Fruit fly (Drosophila melanogaster) whole organism, adult: Measurements from ENCODE around the gene CG13255.

Experiments
- CG11617 ChIP-seq: fragments of 200-800 bp; sonication (Bioruptor generic); optimal IDR thresholded peaks from 2 replicates; lab custom pipeline; 2017; ENCODE audit warnings: mild to moderate bottlenecking, missing biosample characterization, missing genetic modification reagents, missing genetic modification characterization
- CG12768 ChIP-seq: fragments of 200-800 bp; sonication (Bioruptor generic); optimal IDR thresholded peaks from 2 replicates; lab custom pipeline; 2017; ENCODE audit warnings: missing biosample characterization, missing genetic modification characterization, mild to moderate bottlenecking, moderate library complexity, missing genetic modification reagents
- CG1620 ChIP-seq: fragments of 200-800 bp; sonication (Bioruptor generic); optimal IDR thresholded peaks from 2 replicates; lab custom pipeline; 2016; ENCODE audit warnings: missing biosample characterization, missing genetic modification characterization
- CG33017 ChIP-seq: fragments of 200-800 bp; sonication (Bioruptor generic); optimal IDR thresholded peaks from 2 replicates; lab custom pipeline; 2018; ENCODE audit warnings: missing biosample characterization, mild to moderate bottlenecking, missing genetic modification characterization, moderate library complexity
- CG7045 ChIP-seq: fragments of 200-800 bp; sonication (Bioruptor generic); optimal IDR thresholded peaks from 2 replicates; lab custom pipeline; 2017; ENCODE audit warnings: missing biosample characterization, mild to moderate bottlenecking, missing genetic modification characterization
- CG7101 ChIP-seq: fragments of 200-800 bp; sonication (Bioruptor generic); optimal IDR thresholded peaks from 2 replicates; lab custom pipeline; 2018; ENCODE audit warnings: missing biosample characterization, mild to moderate bottlenecking, missing genetic modification characterization, moderate library complexity
- Clk ChIP-seq: fragments of 200-800 bp; sonication (Bioruptor generic); optimal IDR thresholded peaks from 2 replicates; lab custom pipeline; 2017; ENCODE audit warnings: missing biosample characterization, missing genetic modification characterization
- Crg-1 ChIP-seq: fragments of 200-800 bp; sonication (Bioruptor generic); optimal IDR thresholded peaks from 2 replicates; lab custom pipeline; 2016; ENCODE audit warnings: missing biosample characterization, missing genetic modification characterization
- bab1 ChIP-seq: fragments of 200-800 bp; sonication (Bioruptor generic); optimal IDR thresholded peaks from 3 replicates; lab custom pipeline; 2019; ENCODE audit warnings: missing biosample characterization, mild to moderate bottlenecking, missing genetic modification characterization, moderate library complexity
- cic ChIP-seq: fragments of 200-800 bp; sonication (Bioruptor generic); optimal IDR thresholded peaks from 2 replicates; lab custom pipeline; 2017; ENCODE audit warnings: missing biosample characterization, mild to moderate bottlenecking, missing genetic modification characterization, moderate library complexity
- cnc ChIP-seq, 2 experiments: fragments of >200 bp; optimal IDR thresholded peaks; 2 replicates each; lab custom pipeline; 2017
- kay ChIP-seq: fragments of 200-800 bp; sonication (Bioruptor generic); peaks from one replicate; lab custom pipeline; 2016; ENCODE audit warnings: missing biosample characterization, missing genetic modification characterization, borderline replicate concordance
- pad ChIP-seq: fragments of 200-800 bp; sonication (Bioruptor generic); optimal IDR thresholded peaks from 3 replicates; lab custom pipeline; 2017; ENCODE audit warnings: missing biosample characterization, missing genetic modification characterization, mild to moderate bottlenecking, moderate library complexity, missing genetic modification reagents
- toe ChIP-seq: fragments of 200-800 bp; sonication (Bioruptor generic); optimal IDR thresholded peaks from 2 replicates; lab custom pipeline; 2016; ENCODE audit warnings: missing biosample characterization, missing genetic modification characterization

- TF ChIP-seq cnc (optimal IDR thresholded peaks at IDR 0.05; lab: Kevin White, UChicago) (no peak), CG1620 (GFP tag; lab: Kevin White, UChicago) (no peak), Crg-1 (GFP tag; lab: Kevin White, UChicago) (no peak), CG33017 (tag; lab: Kevin White, UChicago) (no peak), toe (GFP tag; lab: Kevin White, UChicago) (no peak), CG7045 (no peak), CG12768 (GFP tag; lab: Kevin White, UChicago) (no peak), bab1 (GFP tag; lab: Kevin White, UChicago) (no peak), kay (no peak), cic (GFP tag; lab: Kevin White, UChicago) (no peak), CG7101 (tag; lab: Kevin White, UChicago) (no peak), Clk (no peak), pad (GFP tag; lab: Kevin White, UChicago) (no peak), CG11617 (GFP tag; lab: Kevin White, UChicago) (no peak)
Measured at dm6 chr3L:20834150-20834549, 3.1 kb upstream of the CG13255 start.
